Fruit fly (Drosophila melanogaster) whole organism, prepupa: ENCODE measurements around the gene CG15530.
A peak's percentile ranks its signal among the peaks of the same experiment; 100 is the strongest.

ENCODE experiments used
- Blimp-1 ChIP-seq: fragments of 200-800 bp; sonication (Bioruptor generic); optimal IDR thresholded peaks from 3 replicates; lab custom pipeline; 2017; ENCODE audit warnings: missing biosample characterization, missing genetic modification characterization, mild to moderate bottlenecking, moderate library complexity, missing genetic modification reagents
- CG11294 ChIP-seq: fragments of 200-800 bp; sonication (Bioruptor generic); IDR thresholded peaks from 2 replicates; pipeline ENCODE4 v1.3.6; 2022; ENCODE audit warnings: missing biosample characterization, missing genetic modification characterization
- CG11762 ChIP-seq: fragments of 200-800 bp; sonication (Bioruptor generic); optimal IDR thresholded peaks from 3 replicates; lab custom pipeline; 2016; ENCODE audit warnings: missing biosample characterization, missing genetic modification characterization; ENCODE audit not compliant: insufficient read depth
- CG11902 ChIP-seq: fragments of 200-800 bp; sonication (Bioruptor generic); optimal IDR thresholded peaks from 3 replicates; lab custom pipeline; 2016; ENCODE audit warnings: missing biosample characterization, missing genetic modification characterization
- CG15336 ChIP-seq: fragments of 200-800 bp; sonication (Bioruptor generic); IDR thresholded peaks from 2 replicates; pipeline ENCODE4 v1.3.6; 2022; ENCODE audit warnings: missing biosample characterization, missing genetic modification characterization
- CG31627 ChIP-seq: fragments of 200-800 bp; sonication (Bioruptor generic); optimal IDR thresholded peaks from 3 replicates; lab custom pipeline; 2016; ENCODE audit warnings: missing biosample characterization, missing genetic modification characterization
- CG32006 ChIP-seq: fragments of 200-800 bp; sonication (Bioruptor generic); optimal IDR thresholded peaks from 3 replicates; lab custom pipeline; 2017; ENCODE audit warnings: missing biosample characterization, mild to moderate bottlenecking, missing genetic modification characterization
- CG3919 ChIP-seq: fragments of 200-800 bp; sonication (Bioruptor generic); optimal IDR thresholded peaks from 3 replicates; lab custom pipeline; 2016; ENCODE audit warnings: missing biosample characterization, missing genetic modification characterization
- CG6163 ChIP-seq: fragments of 200-800 bp; sonication (Bioruptor generic); IDR thresholded peaks from 3 replicates; pipeline ENCODE4 v1.3.6; 2022; ENCODE audit warnings: missing biosample characterization, missing genetic modification characterization
- CG6792 ChIP-seq: fragments of 200-800 bp; sonication (Bioruptor generic); optimal IDR thresholded peaks from 3 replicates; lab custom pipeline; 2016; ENCODE audit warnings: missing biosample characterization, missing genetic modification characterization
- CG6808 ChIP-seq: fragments of 200-800 bp; sonication (Bioruptor generic); optimal IDR thresholded peaks from 3 replicates; lab custom pipeline; 2017; ENCODE audit warnings: missing biosample characterization, missing genetic modification characterization, mild to moderate bottlenecking, moderate library complexity, missing genetic modification reagents
- CG6854 ChIP-seq: fragments of 200-800 bp; sonication (Bioruptor generic); optimal IDR thresholded peaks from 2 replicates; lab custom pipeline; 2017; ENCODE audit warnings: missing biosample characterization, mild to moderate bottlenecking, missing genetic modification characterization
- CG8119 ChIP-seq: fragments of 200-800 bp; sonication (Bioruptor generic); IDR thresholded peaks from 3 replicates; pipeline ENCODE4 v1.3.6; 2022; ENCODE audit warnings: missing biosample characterization, missing genetic modification characterization
- CG8319 ChIP-seq: fragments of 200-800 bp; sonication (Bioruptor generic); optimal IDR thresholded peaks from 3 replicates; lab custom pipeline; 2016; ENCODE audit warnings: missing biosample characterization, missing genetic modification characterization
- CG8632 ChIP-seq: fragments of 200-800 bp; sonication (Bioruptor generic); optimal IDR thresholded peaks from 3 replicates; lab custom pipeline; 2016; ENCODE audit warnings: missing biosample characterization, missing genetic modification characterization
- Eip75B ChIP-seq: fragments of 200-800 bp; sonication (Bioruptor generic); optimal IDR thresholded peaks from 3 replicates; lab custom pipeline; 2016; ENCODE audit warnings: missing biosample characterization, missing genetic modification characterization
- Eip78C ChIP-seq: fragments of 200-800 bp; sonication (Bioruptor generic); peaks from one replicate; lab custom pipeline; 2016; ENCODE audit warnings: missing biosample characterization, missing genetic modification characterization
- Eip93F ChIP-seq: fragments of 200-800 bp; sonication (Bioruptor generic); optimal IDR thresholded peaks from 2 replicates; lab custom pipeline; 2016; ENCODE audit warnings: missing biosample characterization, mild to moderate bottlenecking, missing genetic modification characterization
- Ets96B ChIP-seq: fragments of 200-800 bp; optimal IDR thresholded peaks from 2 replicates; lab custom pipeline; 2019; ENCODE audit warnings: missing biosample characterization, mild to moderate bottlenecking, missing genetic modification characterization, moderate library complexity
- Hr38 ChIP-seq: sonication (Bioruptor generic); optimal IDR thresholded peaks from 2 replicates; lab custom pipeline; 2016; ENCODE audit warnings: missing biosample characterization, missing genetic modification characterization
- Hr39 ChIP-seq: fragments of 200-800 bp; sonication (Bioruptor generic); optimal IDR thresholded peaks from 2 replicates; lab custom pipeline; 2016; ENCODE audit warnings: missing biosample characterization, missing genetic modification characterization
- Hr4 ChIP-seq: fragments of 200-800 bp; sonication (Bioruptor generic); optimal IDR thresholded peaks from 3 replicates; lab custom pipeline; 2016; ENCODE audit warnings: missing biosample characterization, missing genetic modification characterization
- Met ChIP-seq: fragments of 200-800 bp; sonication (Bioruptor generic); optimal IDR thresholded peaks from 3 replicates; lab custom pipeline; 2016; ENCODE audit warnings: missing biosample characterization, missing genetic modification characterization
- OdsH ChIP-seq: fragments of 200-800 bp; sonication (Bioruptor generic); optimal IDR thresholded peaks from 3 replicates; lab custom pipeline; 2016; ENCODE audit warnings: missing biosample characterization, missing genetic modification characterization
- Smox ChIP-seq: fragments of 200-800 bp; sonication (Bioruptor generic); optimal IDR thresholded peaks from 3 replicates; lab custom pipeline; 2016; ENCODE audit warnings: missing biosample characterization, missing genetic modification characterization
- Sox102F ChIP-seq: fragments of 200-800 bp; sonication (Bioruptor generic); optimal IDR thresholded peaks from 2 replicates; lab custom pipeline; 2016; ENCODE audit warnings: missing biosample characterization, mild to moderate bottlenecking, missing genetic modification characterization
- Sox14 ChIP-seq: fragments of 200-800 bp; sonication (Bioruptor generic); optimal IDR thresholded peaks from 3 replicates; lab custom pipeline; 2016; ENCODE audit warnings: missing biosample characterization, missing genetic modification characterization
- achi ChIP-seq: fragments of 200-800 bp; sonication (Bioruptor generic); optimal IDR thresholded peaks from 3 replicates; lab custom pipeline; 2016; ENCODE audit warnings: missing biosample characterization, missing genetic modification characterization
- acj6 ChIP-seq: fragments of 200-800 bp; sonication (Bioruptor generic); optimal IDR thresholded peaks from 3 replicates; lab custom pipeline; 2016; ENCODE audit warnings: missing biosample characterization, missing genetic modification characterization
- eg ChIP-seq: fragments of 200-800 bp; sonication (Bioruptor generic); IDR thresholded peaks from 3 replicates; pipeline ENCODE4 v1.3.6; 2022; ENCODE audit warnings: missing biosample characterization, missing genetic modification characterization
- esn ChIP-seq: fragments of 200-800 bp; sonication (Bioruptor generic); optimal IDR thresholded peaks from 2 replicates; lab custom pipeline; 2016; ENCODE audit warnings: missing biosample characterization, mild to moderate bottlenecking, missing genetic modification characterization, moderate library complexity
- fd59A ChIP-seq: fragments of 200-800 bp; sonication (Bioruptor generic); optimal IDR thresholded peaks from 2 replicates; lab custom pipeline; 2017; ENCODE audit warnings: missing biosample characterization, mild to moderate bottlenecking, missing genetic modification characterization, missing genetic modification reagents
- fd85E ChIP-seq: fragments of 200-800 bp; sonication (Bioruptor generic); optimal IDR thresholded peaks from 3 replicates; lab custom pipeline; 2016; ENCODE audit warnings: missing biosample characterization, missing genetic modification characterization
- fkh ChIP-seq: fragments of 200-800 bp; sonication (Bioruptor generic); optimal IDR thresholded peaks from 3 replicates; lab custom pipeline; 2017; ENCODE audit warnings: missing biosample characterization, mild to moderate bottlenecking, missing genetic modification characterization, moderate library complexity
- lz ChIP-seq: fragments of 200-800 bp; sonication (Bioruptor generic); optimal IDR thresholded peaks from 3 replicates; lab custom pipeline; 2016; ENCODE audit warnings: missing biosample characterization, missing genetic modification characterization
- net ChIP-seq: fragments of 200-800 bp; sonication (Bioruptor generic); optimal IDR thresholded peaks from 3 replicates; lab custom pipeline; 2016; ENCODE audit warnings: missing biosample characterization, missing genetic modification characterization
- pdm3 ChIP-seq: fragments of 200-800 bp; sonication (Bioruptor generic); optimal IDR thresholded peaks from 3 replicates; lab custom pipeline; 2016; ENCODE audit warnings: missing biosample characterization, missing genetic modification characterization
- salr ChIP-seq, 2 experiments: fragments of 200-800 bp; sonication (Bioruptor generic); optimal IDR thresholded peaks; 3 replicates each; lab custom pipeline; 2016 to 2018; ENCODE audit warnings: missing biosample characterization in 2 of 2, missing genetic modification characterization in 2 of 2, mild to moderate bottlenecking in 1 of 2
- spab ChIP-seq: fragments of 200-800 bp; sonication (Bioruptor generic); optimal IDR thresholded peaks from 2 replicates; lab custom pipeline; 2017; ENCODE audit warnings: missing biosample characterization, mild to moderate bottlenecking, missing genetic modification characterization, missing genetic modification reagents
- ss ChIP-seq, 2 experiments: fragments of 200-800 bp; sonication (Bioruptor generic); optimal IDR thresholded peaks; 2 replicates in 1 of 2; 3 replicates in 1 of 2; lab custom pipeline; 2017 to 2018; ENCODE audit warnings: mild to moderate bottlenecking in 2 of 2, missing biosample characterization in 2 of 2, missing genetic modification characterization in 2 of 2, moderate library complexity in 1 of 2
- svp ChIP-seq: fragments of 200-800 bp; sonication (Bioruptor generic); peaks from one replicate; lab custom pipeline; 2016; ENCODE audit warnings: missing biosample characterization, missing genetic modification characterization
- topi ChIP-seq: fragments of 200-800 bp; sonication (Bioruptor generic); optimal IDR thresholded peaks from 3 replicates; lab custom pipeline; 2016; ENCODE audit warnings: missing biosample characterization, missing genetic modification characterization
- vri ChIP-seq: fragments of 200-800 bp; sonication (Bioruptor generic); optimal IDR thresholded peaks from 3 replicates; lab custom pipeline; 2016; ENCODE audit warnings: missing biosample characterization, mild to moderate bottlenecking, missing genetic modification characterization

The CG15530 gene

DNA sequence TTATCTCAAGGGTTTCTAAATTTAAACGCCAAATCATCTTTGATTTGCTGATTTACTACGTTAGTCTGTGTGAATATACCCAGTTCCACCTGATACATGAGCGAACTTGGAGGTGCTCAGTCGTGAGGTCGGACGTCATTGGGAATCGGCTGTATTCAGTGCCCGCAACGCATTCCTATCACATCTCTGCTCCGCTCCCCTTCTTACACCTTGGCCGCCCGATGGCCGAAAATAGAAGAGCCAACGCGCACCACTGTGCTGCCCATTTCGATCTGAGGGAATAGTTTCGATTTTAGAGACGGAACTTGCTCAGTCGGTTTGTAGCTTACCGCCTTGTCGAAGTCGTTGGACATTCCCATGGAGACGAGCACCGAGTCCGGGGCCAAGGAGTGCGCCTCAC is 1.4 kb upstream of the CG15530 start:
- no peak for TF ChIP-seq CG6854 (GFP tag; lab: Kevin White, UChicago)
- no peak for TF ChIP-seq Sox102F (GFP tag; lab: Kevin White, UChicago)
- TF ChIP-seq CG31627 (GFP tag; lab: Kevin White, UChicago), result no peak
- no peak for TF ChIP-seq OdsH (GFP tag; lab: Kevin White, UChicago)
- TF ChIP-seq CG11294 (GFP tag; lab: Robert Waterston, UW), result no peak
- TF ChIP-seq Hr39 (GFP tag; lab: Kevin White, UChicago), result no peak
- no peak for TF ChIP-seq CG15336 (GFP tag; lab: Robert Waterston, UW)
- TF ChIP-seq Eip75B (GFP tag; lab: Kevin White, UChicago), result no peak
- TF ChIP-seq topi (GFP tag; lab: Kevin White, UChicago), result no peak
- TF ChIP-seq Ets96B (tag; lab: Kevin White, UChicago), result no peak
- no peak for TF ChIP-seq CG8632 (GFP tag; lab: Kevin White, UChicago)
- no peak for TF ChIP-seq CG32006 (GFP tag; lab: Kevin White, UChicago)
- TF ChIP-seq acj6 (GFP tag; lab: Kevin White, UChicago), result no peak
- TF ChIP-seq eg (GFP tag; lab: Robert Waterston, UW), result no peak
- no peak for TF ChIP-seq CG6163 (GFP tag; lab: Robert Waterston, UW)
- TF ChIP-seq Smox (GFP tag; lab: Kevin White, UChicago), result no peak

DNA sequence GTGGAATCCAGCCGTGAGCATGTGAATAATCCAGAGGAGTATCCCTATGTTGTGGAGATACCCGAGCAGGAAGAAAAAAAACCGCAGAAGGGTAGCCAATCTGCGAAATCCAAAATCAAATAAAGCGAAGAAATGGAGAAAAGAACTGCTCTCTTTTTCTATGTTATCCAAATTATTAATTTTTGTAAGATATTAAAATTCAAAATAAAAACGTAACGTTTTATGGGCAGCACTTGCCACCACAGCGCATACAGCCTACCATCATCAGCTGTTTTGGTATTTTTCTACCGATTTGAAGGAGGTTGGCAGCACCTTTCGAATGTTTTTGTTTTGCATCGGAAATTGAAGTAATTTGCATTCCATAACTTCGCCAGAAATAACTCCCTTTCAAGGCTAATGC is 2.3 kb downstream of the CG15530 start, which contains the start of gene Bet5:
Bet5 (plus strand) TSS at position 299 of the 400 bp plus-strand sequence.
- TF ChIP-seq salr (GFP tag; optimal IDR thresholded peaks at IDR 0.05; lab: Kevin White, UChicago), result no peak
- TF ChIP-seq CG11902 (GFP tag; lab: Kevin White, UChicago), result no peak
- TF ChIP-seq Hr4, result no peak
- peak; percentile 31 for TF ChIP-seq Eip78C (GFP tag; lab: Kevin White, UChicago)
- no peak for TF ChIP-seq Eip75B (GFP tag; lab: Kevin White, UChicago)
- TF ChIP-seq pdm3 (GFP tag; lab: Kevin White, UChicago), result no peak
- TF ChIP-seq Met, result no peak
- peak; percentile 100 for TF ChIP-seq CG6808 (GFP tag; lab: Kevin White, UChicago)
- TF ChIP-seq Blimp-1 (GFP tag; lab: Kevin White, UChicago), result no peak
- TF ChIP-seq lz (GFP tag; lab: Kevin White, UChicago), result no peak

DNA sequence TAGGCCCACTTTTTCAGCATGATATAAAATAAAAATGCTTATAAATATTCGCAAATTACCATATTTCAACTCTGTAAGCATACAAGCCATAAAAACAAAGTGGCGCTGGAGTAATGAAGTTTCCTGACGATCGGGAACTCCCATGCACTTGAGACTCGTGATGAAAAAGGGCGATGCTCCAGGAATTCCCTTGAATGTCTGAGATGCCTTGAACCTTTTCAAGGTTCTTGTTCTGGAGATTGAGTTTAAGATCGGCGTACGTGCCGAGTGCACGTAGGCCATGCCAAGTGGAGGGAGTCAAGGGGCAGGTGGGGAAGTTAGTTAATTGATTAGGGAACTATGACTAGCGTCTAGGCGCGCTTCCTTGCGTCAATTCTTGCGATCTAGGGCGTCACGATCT is 6.2 kb downstream of the CG15530 start:
- TF ChIP-seq Eip78C (GFP tag; lab: Kevin White, UChicago) (peak; percentile 13), topi (GFP tag; lab: Kevin White, UChicago) (no peak)

DNA sequence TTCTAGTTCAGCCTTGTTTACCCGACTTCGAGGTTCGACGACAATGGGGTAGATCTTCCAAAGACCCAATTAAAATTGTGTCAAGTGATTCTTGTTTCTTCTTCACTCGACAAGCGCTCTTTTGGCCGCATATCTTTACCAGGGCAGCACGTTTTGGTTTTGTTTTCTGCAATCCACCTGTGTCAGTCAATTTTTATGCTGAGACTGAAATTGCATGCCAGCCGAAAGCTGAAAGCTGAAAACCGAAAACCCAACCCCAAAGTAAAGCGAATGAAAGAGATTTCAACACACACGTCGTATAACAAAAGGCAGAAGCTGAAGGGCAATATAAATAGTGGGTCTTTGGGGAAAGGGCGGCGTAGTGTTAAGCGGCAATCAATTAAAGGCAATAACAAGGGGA is 11.7 kb downstream of the CG15530 start:
- TF ChIP-seq Sox14 (GFP tag; lab: Kevin White, UChicago) (no peak), OdsH (GFP tag; lab: Kevin White, UChicago) (no peak), Eip93F (GFP tag; lab: Kevin White, UChicago) (no peak), CG8319 (no peak), eg (GFP tag; lab: Robert Waterston, UW) (no peak), CG8119 (GFP tag; lab: Robert Waterston, UW) (no peak), CG31627 (GFP tag; lab: Kevin White, UChicago) (no peak), esn (no peak), CG15336 (GFP tag; lab: Robert Waterston, UW) (no peak), fd59A (GFP tag; lab: Kevin White, UChicago) (no peak)

DNA sequence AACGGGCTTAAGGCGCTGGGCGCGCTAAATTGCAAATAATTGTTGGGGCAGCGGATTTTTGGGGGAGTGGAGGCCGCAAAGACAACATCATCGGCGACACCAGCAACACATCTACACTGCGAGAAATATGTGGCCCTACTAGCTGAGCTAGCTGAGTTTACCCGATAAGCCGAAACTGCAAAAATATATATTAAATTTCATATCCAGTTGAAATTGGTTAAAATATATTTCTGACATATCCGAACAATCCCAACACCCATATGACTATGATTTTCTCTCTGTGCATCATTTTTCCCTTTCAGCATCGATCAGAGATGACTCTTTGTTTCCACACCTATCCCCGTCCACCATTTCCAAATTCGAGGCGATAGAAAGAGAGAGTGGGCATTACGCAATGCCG is 12.2 kb downstream of the CG15530 start:
- TF ChIP-seq CG6792 (GFP tag; lab: Kevin White, UChicago) (peak; percentile 77), Hr38 (GFP tag; lab: Kevin White, UChicago) (no peak), acj6 (GFP tag; lab: Kevin White, UChicago) (peak; percentile 73), ss (GFP tag; optimal IDR thresholded peaks at IDR 0.05; lab: Kevin White, UChicago) (peak; percentile 22 to 54), Hr4 (peak; percentile 44), achi (GFP tag; lab: Kevin White, UChicago) (peak; percentile 64), svp (peak; percentile 84), spab (GFP tag; lab: Kevin White, UChicago) (peak; percentile 49), CG6808 (GFP tag; lab: Kevin White, UChicago) (peak; percentile 58), CG6163 (GFP tag; lab: Robert Waterston, UW) (peak; percentile 80), Sox102F (GFP tag; lab: Kevin White, UChicago) (peak; percentile 52), vri (GFP tag; lab: Kevin White, UChicago) (peak; percentile 58), topi (GFP tag; lab: Kevin White, UChicago) (peak; percentile 69), Met (peak; percentile 69), CG3919 (peak; percentile 76), fkh (no peak), net (GFP tag; lab: Kevin White, UChicago) (peak; percentile 23), Eip78C (GFP tag; lab: Kevin White, UChicago) (peak; percentile 91), fd85E (GFP tag; lab: Kevin White, UChicago) (peak; percentile 8), CG8119 (GFP tag; lab: Robert Waterston, UW) (peak; percentile 44; the same call in 2 of the 3 replicates), CG11762 (peak; percentile 24)
